Fruit fly (Drosophila melanogaster): Measurements from ENCODE around the gene CG13992.
A peak's percentile ranks its signal among the peaks of the same experiment; 100 is the strongest.

CG13992 gene

DNA sequence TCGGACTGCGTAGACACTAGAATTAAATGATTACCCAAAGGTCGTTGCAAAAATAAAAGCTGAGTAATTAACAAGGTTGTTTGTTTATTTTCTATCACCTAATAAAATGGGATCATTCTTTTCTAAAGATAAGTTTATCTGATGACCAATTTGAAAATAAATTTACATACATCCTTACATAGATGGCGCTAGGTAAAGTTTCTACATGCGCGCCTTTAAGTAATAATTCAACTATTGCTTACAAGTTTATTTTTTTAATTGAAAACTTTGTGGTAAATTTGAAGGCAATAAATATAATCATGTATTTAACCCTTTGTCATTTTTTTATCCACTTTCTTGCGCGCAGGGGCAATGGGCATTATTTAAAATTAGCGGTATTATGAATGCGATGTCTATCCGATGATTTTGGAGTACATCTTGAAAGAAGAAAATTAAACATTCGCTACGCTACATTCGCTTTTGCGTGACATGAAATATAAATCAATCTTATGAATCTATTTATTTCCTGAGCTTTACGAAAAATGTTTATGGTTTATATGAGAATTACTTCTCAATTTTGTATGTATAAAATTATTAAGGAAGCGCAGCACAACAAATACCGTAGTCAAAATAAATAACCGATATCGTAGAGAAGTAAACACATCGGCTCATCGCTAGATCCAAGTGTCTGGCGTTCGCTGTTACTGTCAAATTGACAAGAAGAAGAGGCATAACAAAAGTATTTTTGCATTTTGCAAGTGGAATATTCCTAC is 18.6 kb downstream of the CG13992 start, which contains the start of gene CG9044 (continued):
- no peak for TF ChIP-seq jing (GFP tag; optimal IDR thresholded peaks at IDR 0.05)
- TF ChIP-seq en (GFP tag; optimal IDR thresholded peaks at IDR 0.05): no peak
- TF ChIP-seq CG7357 (GFP tag; IDR thresholded peaks at IDR 0.05): 0 out of 3 replicates have a peak, but pooled peaks have one; percentile 6
- peak; percentile 20 for TF ChIP-seq stwl (tag; optimal IDR thresholded peaks at IDR 0.05)
- no peak for TF ChIP-seq peb (GFP tag; IDR thresholded peaks at IDR 0.05)
- TF ChIP-seq exex (tag; optimal IDR thresholded peaks at IDR 0.05): no peak
- TF ChIP-seq CG13624 (GFP tag; optimal IDR thresholded peaks at IDR 0.05): peak; percentile 37
- TF ChIP-seq bbx (GFP tag; IDR thresholded peaks at IDR 0.05; ENCODE audit: partially characterized antibody): peak; percentile 88
- peak; percentile 57 for TF ChIP-seq pum (GFP tag; optimal IDR thresholded peaks at IDR 0.05)
- TF ChIP-seq CG12219 (GFP tag; optimal IDR thresholded peaks at IDR 0.05): no peak
- TF ChIP-seq Hsf (GFP tag; optimal IDR thresholded peaks at IDR 0.05): peak; percentile 69
- TF ChIP-seq CG9215 (GFP tag; IDR thresholded peaks at IDR 0.05): peak; percentile 66
- TF ChIP-seq tap (tag; optimal IDR thresholded peaks at IDR 0.05): no peak
- TF ChIP-seq C15 (GFP tag; IDR thresholded peaks at IDR 0.05): no peak
- TF ChIP-seq toy (GFP tag; IDR thresholded peaks at IDR 0.05): no peak
- no peak for TF ChIP-seq GATAe (GFP tag; conservative IDR thresholded peaks at IDR 0.05)
- no peak for TF ChIP-seq Atf6 (GFP tag; IDR thresholded peaks at IDR 0.05)
- TF ChIP-seq klu (GFP tag; IDR thresholded peaks at IDR 0.05): peak; percentile 42; the same call in 1 of the 2 replicates
- peak; percentile 63; the same call in 1 of the 3 replicates for TF ChIP-seq Dbx (GFP tag; IDR thresholded peaks at IDR 0.05)
- peak; percentile 94 for TF ChIP-seq CTCF (GFP tag; optimal IDR thresholded peaks at IDR 0.05)
- no peak for TF ChIP-seq D19B (GFP tag; optimal IDR thresholded peaks at IDR 0.05)
- TF ChIP-seq HmgZ (tag; optimal IDR thresholded peaks at IDR 0.05): peak; percentile 66
- no peak for TF ChIP-seq Awh (GFP tag; IDR thresholded peaks at IDR 0.05)
- TF ChIP-seq br (optimal IDR thresholded peaks at IDR 0.05): no peak
- TF ChIP-seq CG8290 (GFP tag; optimal IDR thresholded peaks at IDR 0.05): peak; percentile 60
- no peak for TF ChIP-seq CG8290 (tag; optimal IDR thresholded peaks at IDR 0.05)
- peak; percentile 41 for TF ChIP-seq CG15696 (tag; optimal IDR thresholded peaks at IDR 0.05)
- no peak for TF ChIP-seq CG4282 (GFP tag; optimal IDR thresholded peaks at IDR 0.05)
- TF ChIP-seq trem (tag; optimal IDR thresholded peaks at IDR 0.05): peak; percentile 17
- no peak for TF ChIP-seq D19A (tag; optimal IDR thresholded peaks at IDR 0.05)
- peak; percentile 12 for TF ChIP-seq CG3163 (GFP tag; optimal IDR thresholded peaks at IDR 0.05)
- TF ChIP-seq ase (GFP tag; IDR thresholded peaks at IDR 0.05): no peak
- peak; percentile 19 for TF ChIP-seq CG12299 (tag; optimal IDR thresholded peaks at IDR 0.05)
- no peak for TF ChIP-seq Usf (GFP tag; optimal IDR thresholded peaks at IDR 0.05)
- no peak for TF ChIP-seq CG1529 (GFP tag; optimal IDR thresholded peaks at IDR 0.05)
- no peak for TF ChIP-seq CG32767 (GFP tag; IDR thresholded peaks at IDR 0.05)
- peak; percentile 68 for TF ChIP-seq CG1647 (GFP tag; optimal IDR thresholded peaks at IDR 0.05)
- TF ChIP-seq vfl (GFP tag; optimal IDR thresholded peaks at IDR 0.05): peak; percentile 23
- TF ChIP-seq CG12942 (GFP tag; optimal IDR thresholded peaks at IDR 0.05): peak; percentile 36
- TF ChIP-seq ac (GFP tag; optimal IDR thresholded peaks at IDR 0.05): no peak
- TF ChIP-seq jumu (GFP tag; optimal IDR thresholded peaks at IDR 0.05): peak; percentile 70
- peak; percentile 67 to 69 for TF ChIP-seq Pdp1 (GFP tag; optimal IDR thresholded peaks at IDR 0.05)
- TF ChIP-seq CG31224 (GFP tag; IDR thresholded peaks at IDR 0.05): 0 out of 2 replicates have a peak, but pooled peaks have one; percentile 21
- no peak for TF ChIP-seq kah (GFP tag; optimal IDR thresholded peaks at IDR 0.05)
- no peak for TF ChIP-seq Ravus (GFP tag; IDR thresholded peaks at IDR 0.05)
- no peak for TF ChIP-seq CG15073 (GFP tag; optimal IDR thresholded peaks at IDR 0.05)
- TF ChIP-seq wdn (GFP tag; IDR thresholded peaks at IDR 0.05): peak; percentile 11; the same call in 1 of the 2 replicates
- 0 out of 2 replicates have a peak, but pooled peaks have one; percentile 40 for TF ChIP-seq CG10366 (GFP tag; IDR thresholded peaks at IDR 0.05)
- peak; percentile 38 for TF ChIP-seq maf-S (GFP tag; optimal IDR thresholded peaks at IDR 0.05)
- no peak for TF ChIP-seq pb (GFP tag; optimal IDR thresholded peaks at IDR 0.05)
- no peak for TF ChIP-seq Asciz (GFP tag; optimal IDR thresholded peaks at IDR 0.05)
- TF ChIP-seq sima (GFP tag; optimal IDR thresholded peaks at IDR 0.05): no peak
